Fruit fly (Drosophila melanogaster): ENCODE results near the gene CG7382.
A peak's percentile ranks its signal among the peaks of the same experiment; 100 is the strongest.

CG7382 gene

DNA sequence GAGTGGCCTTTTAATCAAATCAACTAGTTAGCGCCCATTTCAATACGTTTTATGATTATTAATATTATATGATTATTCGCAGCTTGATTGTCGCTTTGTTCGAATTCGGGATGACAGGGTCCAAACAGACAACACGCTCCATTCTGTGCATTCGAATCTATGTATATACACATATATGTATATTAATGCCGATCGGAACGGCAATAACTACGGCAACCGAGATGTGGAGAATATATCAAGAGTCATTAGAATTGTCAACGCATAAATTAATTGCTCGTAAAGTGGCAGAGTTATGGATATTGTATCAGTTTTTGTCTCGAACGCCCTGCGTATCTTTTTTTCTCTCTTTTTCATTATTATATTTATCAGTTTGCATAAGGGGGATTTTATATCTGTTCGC, 16.8 kb downstream of the CG7382 start:
- TF ChIP-seq Taf1 (GFP tag; IDR thresholded peaks at IDR 0.05): no peak
- TF ChIP-seq cas (GFP tag; IDR thresholded peaks at IDR 0.05): no peak
- peak; percentile 61; the same call in 1 of the 2 replicates for TF ChIP-seq Awh (GFP tag; IDR thresholded peaks at IDR 0.05)
- TF ChIP-seq CG1647 (GFP tag; optimal IDR thresholded peaks at IDR 0.05): no peak
- TF ChIP-seq ssp (GFP tag; IDR thresholded peaks at IDR 0.05): no peak
- TF ChIP-seq amos (GFP tag; IDR thresholded peaks at IDR 0.05; ENCODE audit: partially characterized antibody): no peak
- no peak for TF ChIP-seq Hr39 (optimal IDR thresholded peaks at IDR 0.05)
- TF ChIP-seq nerfin-1 (tag; optimal IDR thresholded peaks at IDR 0.05): no peak
- TF ChIP-seq Dip3 (GFP tag; optimal IDR thresholded peaks at IDR 0.05): no peak
- TF ChIP-seq CG30431 (GFP tag; optimal IDR thresholded peaks at IDR 0.05): no peak
- TF ChIP-seq abd-A (tag; optimal IDR thresholded peaks at IDR 0.05): peak; percentile 98
- peak; percentile 50 for TF ChIP-seq CG12769 (tag; optimal IDR thresholded peaks at IDR 0.05)
- no peak for TF ChIP-seq CG15601 (tag; optimal IDR thresholded peaks at IDR 0.05)
- no peak for TF ChIP-seq CG1529 (GFP tag; optimal IDR thresholded peaks at IDR 0.05)
- no peak for TF ChIP-seq CG12071 (GFP tag; optimal IDR thresholded peaks at IDR 0.05)
- no peak for TF ChIP-seq Fer3 (tag; optimal IDR thresholded peaks at IDR 0.05)
- TF ChIP-seq B-H1 (GFP tag; IDR thresholded peaks at IDR 0.05): no peak
- TF ChIP-seq B-H2 (GFP tag; optimal IDR thresholded peaks at IDR 0.05): no peak
- TF ChIP-seq wek (GFP tag; optimal IDR thresholded peaks at IDR 0.05): no peak

DNA sequence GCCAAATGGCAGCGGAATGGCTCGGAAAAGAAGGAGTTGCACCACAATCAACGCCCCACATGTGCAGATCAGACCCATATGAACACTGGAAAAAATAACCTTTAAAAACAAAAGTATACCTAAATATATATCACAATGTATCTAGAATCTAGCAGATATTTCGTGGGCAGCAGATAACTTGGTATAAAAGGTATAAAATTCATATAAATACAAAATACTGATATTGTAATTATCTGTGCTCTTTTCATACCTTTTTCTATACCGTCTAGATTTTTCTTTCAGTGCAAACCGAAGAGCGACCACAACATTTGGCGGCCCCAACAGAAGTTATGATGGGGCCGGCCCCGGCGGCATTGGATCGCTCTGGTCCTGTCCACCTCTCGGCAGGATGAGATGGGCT, 18.4 kb downstream of the CG7382 start:
- TF ChIP-seq CG1603 (tag; optimal IDR thresholded peaks at IDR 0.05) (peak; percentile 1), shn (GFP tag; optimal IDR thresholded peaks at IDR 0.05) (no peak), CG3726 (GFP tag; IDR thresholded peaks at IDR 0.05) (no peak), corto (GFP tag; optimal IDR thresholded peaks at IDR 0.05) (peak; percentile 41), sens (GFP tag) (peak; percentile 65), CG14667 (GFP tag; IDR thresholded peaks at IDR 0.05) (0 out of 2 replicates have a peak, but pooled peaks have one; percentile 7), stwl (tag; optimal IDR thresholded peaks at IDR 0.05) (no peak), lbe (GFP tag; optimal IDR thresholded peaks at IDR 0.05) (peak; percentile 44), gem (tag; optimal IDR thresholded peaks at IDR 0.05) (peak; percentile 14)

- peak; percentile 22; the same call in 1 of the 2 replicates for TF ChIP-seq Xrp1 (GFP tag; IDR thresholded peaks at IDR 0.05)
- TF ChIP-seq sug (tag; optimal IDR thresholded peaks at IDR 0.05): no peak
- peak; percentile 53; the same call in 1 of the 2 replicates for TF ChIP-seq CG11696 (GFP tag; IDR thresholded peaks at IDR 0.05)
These were observed 20.2 kb downstream of the CG7382 start for dm6 chr2L:5499458-5499857.

DNA sequence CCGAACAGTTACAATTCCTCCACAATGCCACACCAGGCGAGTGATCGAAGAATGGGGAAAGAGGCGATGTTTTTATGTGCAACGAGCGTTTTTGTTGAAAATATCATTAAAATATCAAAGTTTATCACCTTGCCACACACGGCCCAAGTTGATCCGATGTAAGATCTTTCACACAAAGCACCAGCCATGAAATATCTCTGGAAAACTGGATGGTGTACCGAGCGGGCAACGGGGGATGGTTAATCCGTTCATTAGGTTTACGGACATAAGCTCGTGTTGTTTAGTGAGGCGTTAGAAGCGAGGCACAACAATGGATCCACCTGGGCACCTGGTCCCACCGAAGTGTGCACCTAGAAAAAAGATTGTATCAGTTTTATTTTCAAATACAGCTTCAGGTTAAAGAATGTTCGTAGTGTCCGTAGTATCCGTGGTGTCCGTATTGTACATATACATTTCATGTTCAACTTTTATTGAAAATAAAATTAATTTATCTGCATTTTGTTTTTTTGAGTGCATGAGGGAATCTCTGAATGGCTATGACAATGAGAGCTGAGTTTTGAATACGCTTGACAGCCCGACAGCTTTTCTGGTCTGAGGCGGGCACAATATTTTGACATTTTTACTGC, 23.1 kb downstream of the CG7382 start:
- TF ChIP-seq p53 (GFP tag; optimal IDR thresholded peaks at IDR 0.05): no peak
- no peak for TF ChIP-seq pb (GFP tag; optimal IDR thresholded peaks at IDR 0.05)
- TF ChIP-seq gsb (GFP tag; IDR thresholded peaks at IDR 0.05): no peak
- no peak for TF ChIP-seq Doc2 (GFP tag; IDR thresholded peaks at IDR 0.05)
- no peak for TF ChIP-seq CHES-1-like (GFP tag; optimal IDR thresholded peaks at IDR 0.05)
- TF ChIP-seq CG10209 (GFP tag; optimal IDR thresholded peaks at IDR 0.05): peak; percentile 43
- peak; percentile 36 for TF ChIP-seq CG10431 (GFP tag; optimal IDR thresholded peaks at IDR 0.05)
- TF ChIP-seq TFAM (GFP tag; optimal IDR thresholded peaks at IDR 0.05): no peak
- peak; percentile 56 for TF ChIP-seq Spps (tag; optimal IDR thresholded peaks at IDR 0.05)
- TF ChIP-seq jumu (GFP tag; optimal IDR thresholded peaks at IDR 0.05): peak; percentile 34
- peak; percentile 18 for TF ChIP-seq Hr3 (GFP tag; optimal IDR thresholded peaks at IDR 0.05)
- no peak for TF ChIP-seq ERR (GFP tag; optimal IDR thresholded peaks at IDR 0.05)
- peak; percentile 40 to 50 for TF ChIP-seq dpn (GFP tag; optimal IDR thresholded peaks at IDR 0.05)
- no peak for TF ChIP-seq nerfin-2 (GFP tag; IDR thresholded peaks at IDR 0.05; ENCODE audit: partially characterized antibody)
- TF ChIP-seq cato (GFP tag; optimal IDR thresholded peaks at IDR 0.05; ENCODE audit: borderline replicate concordance): no peak
- TF ChIP-seq CG11247 (GFP tag; IDR thresholded peaks at IDR 0.05): peak; percentile 35; the same call in 1 of the 2 replicates
- peak; percentile 17 for TF ChIP-seq crc (GFP tag; optimal IDR thresholded peaks at IDR 0.05)
- TF ChIP-seq Side (GFP tag; optimal IDR thresholded peaks at IDR 0.05): peak; percentile 32

All from whole organism, embryonic.